Fruit fly (Drosophila melanogaster): ENCODE measurements around the gene CG42821.
"Not testable (repeated sequence)": the region's sequence is repeated elsewhere in the genome, so short reads cannot be mapped to it uniquely, and the experiment has no call there.

The CG42821 gene

DNA sequence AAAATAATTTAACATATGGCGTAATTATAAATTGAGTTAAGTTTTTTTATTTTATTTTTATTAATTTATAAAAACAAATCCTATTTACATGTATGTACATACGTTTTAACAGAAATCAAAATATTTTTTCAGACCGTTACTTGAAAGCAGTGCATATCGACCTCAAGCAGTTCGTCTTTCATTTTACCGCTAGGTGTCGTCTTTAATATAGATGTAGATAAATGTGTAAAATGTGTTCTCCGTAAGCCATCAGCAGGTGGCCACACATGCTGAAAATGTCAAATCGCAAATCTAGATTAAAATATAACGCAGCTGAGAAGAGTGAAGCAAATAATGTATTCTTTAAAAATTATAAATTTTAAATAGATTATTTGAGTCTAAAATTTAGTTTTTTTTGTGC, 36.5 kb downstream of the CG42821 start (continued):
- TF ChIP-seq CG17361 (GFP tag; IDR thresholded peaks at IDR 0.05) = no peak
- TF ChIP-seq CG10565 (GFP tag; optimal IDR thresholded peaks at IDR 0.05) = no peak
- TF ChIP-seq en (GFP tag; optimal IDR thresholded peaks at IDR 0.05) = no peak
- TF ChIP-seq CG3847 (GFP tag; IDR thresholded peaks at IDR 0.05) = peak; percentile 27; the same call in 1 of the 2 replicates
- TF ChIP-seq bbx (GFP tag; IDR thresholded peaks at IDR 0.05; ENCODE audit: partially characterized antibody) = peak; percentile 48; the same call in 1 of the 2 replicates
- TF ChIP-seq CG11695 (GFP tag; IDR thresholded peaks at IDR 0.05) = no peak
- peak; percentile 69 for TF ChIP-seq CG6791 (GFP tag; IDR thresholded peaks at IDR 0.05; ENCODE audit: partially characterized antibody)
- no peak for TF ChIP-seq nom (GFP tag; optimal IDR thresholded peaks at IDR 0.05)
- peak; percentile 46 for TF ChIP-seq CG11504 (tag; optimal IDR thresholded peaks at IDR 0.05)
- no peak for TF ChIP-seq CG15601 (tag; optimal IDR thresholded peaks at IDR 0.05)
- no peak for TF ChIP-seq BEAF-32 (GFP tag; optimal IDR thresholded peaks at IDR 0.05)
- no peak for TF ChIP-seq CG12071 (GFP tag; optimal IDR thresholded peaks at IDR 0.05)
- TF ChIP-seq CG9932 (GFP tag; IDR thresholded peaks at IDR 0.05) = no peak
- no peak for TF ChIP-seq Dp (GFP tag; optimal IDR thresholded peaks at IDR 0.05)
- no peak for TF ChIP-seq Nf-YB (GFP tag; optimal IDR thresholded peaks at IDR 0.05)
- no peak for TF ChIP-seq dati (GFP tag; IDR thresholded peaks at IDR 0.05)
- no peak for TF ChIP-seq crp (GFP tag; optimal IDR thresholded peaks at IDR 0.05)
- peak; percentile 62 for TF ChIP-seq CG17802 (tag; optimal IDR thresholded peaks at IDR 0.05)
- TF ChIP-seq HmgD (GFP tag; optimal IDR thresholded peaks at IDR 0.05) = peak; percentile 28
- TF ChIP-seq CG14050 (GFP tag; IDR thresholded peaks at IDR 0.05) = no peak
- TF ChIP-seq Sox100B (GFP tag; optimal IDR thresholded peaks at IDR 0.05) = no peak
- no peak for TF ChIP-seq zfh1 (GFP tag; IDR thresholded peaks at IDR 0.05)
- no peak for TF ChIP-seq abd-A (tag; optimal IDR thresholded peaks at IDR 0.05)
- no peak for TF ChIP-seq CG9215 (GFP tag; IDR thresholded peaks at IDR 0.05)
- peak in 1 of 2 experiments; percentile 47 for TF ChIP-seq Dfd (GFP tag; optimal IDR thresholded peaks at IDR 0.05)
- peak; percentile 14 for TF ChIP-seq CG2116 (GFP tag; optimal IDR thresholded peaks at IDR 0.05)
- no peak for TF ChIP-seq CG11696 (GFP tag; IDR thresholded peaks at IDR 0.05)
- no peak for TF ChIP-seq CG16779 (GFP tag; IDR thresholded peaks at IDR 0.05)
- no peak for TF ChIP-seq chn (GFP tag; optimal IDR thresholded peaks at IDR 0.05)
- TF ChIP-seq sima (GFP tag; optimal IDR thresholded peaks at IDR 0.05) = no peak
- no peak for TF ChIP-seq CG16815 (GFP tag; optimal IDR thresholded peaks at IDR 0.05)

DNA sequence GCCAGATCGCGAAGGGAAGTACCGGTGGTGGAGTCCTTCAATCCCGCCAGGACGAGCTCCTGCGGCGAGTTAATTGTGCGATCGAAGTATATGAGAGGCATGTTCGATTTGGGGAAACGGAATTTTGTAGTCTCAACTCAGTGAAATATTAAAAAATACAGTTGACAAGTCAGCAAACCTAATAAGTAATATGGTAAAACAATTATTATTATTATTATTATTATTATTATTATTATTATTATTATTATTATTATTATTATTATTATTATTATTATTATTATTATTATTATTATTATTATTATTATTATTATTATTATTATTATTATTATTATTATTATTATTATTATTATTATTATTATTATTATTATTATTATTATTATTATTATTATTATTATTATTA, 43.8 kb downstream of the CG42821 start, which contains the start of gene CG14330:
CG14330 (minus strand) TSS at position 101 of the 400 bp plus-strand sequence.
- TF ChIP-seq CG11398 (GFP tag; optimal IDR thresholded peaks at IDR 0.05); bbx (GFP tag; IDR thresholded peaks at IDR 0.05; ENCODE audit: partially characterized antibody); CG13424 (tag; optimal IDR thresholded peaks at IDR 0.05): not testable (repeated sequence)

Measured in whole organism, embryonic.